Worm (Caenorhabditis elegans) whole organism, L3 larva: Measurements from ENCODE around the gene lpd-7.
A peak's percentile ranks its signal among the peaks of the same experiment; 100 is the strongest.

Experiments
- R02D3.7 ChIP-seq: fragments of 150-350 bp; optimal IDR thresholded peaks from 2 replicates; lab custom pipeline; 2014; ENCODE audit warnings: missing biosample characterization, missing genetic modification characterization
- ZK546.5 ChIP-seq: sonication (generic microtip); optimal IDR thresholded peaks from 2 replicates; lab custom pipeline; 2017; ENCODE audit warnings: missing biosample characterization, missing genetic modification characterization
- aly-2 ChIP-seq: fragments of 150-350 bp; optimal IDR thresholded peaks from 2 replicates; lab custom pipeline; 2014; ENCODE audit warnings: missing biosample characterization, missing genetic modification characterization
- ama-1 ChIP-seq: fragments of 150-350 bp; optimal IDR thresholded peaks from 2 replicates; lab custom pipeline; 2018
- ceh-82 ChIP-seq: fragments of 150-350 bp; optimal IDR thresholded peaks from 2 replicates; lab custom pipeline; 2014; ENCODE audit warnings: missing biosample characterization, missing genetic modification characterization
- daf-12 ChIP-seq: fragments of 150-350 bp; optimal IDR thresholded peaks from 2 replicates; lab custom pipeline; 2014; ENCODE audit warnings: missing biosample characterization, missing genetic modification reagents, missing genetic modification characterization
- egl-27 ChIP-seq: sonication (generic microtip); optimal IDR thresholded peaks from 4 replicates; lab custom pipeline; 2017; ENCODE audit warnings: missing biosample characterization, missing genetic modification reagents, missing genetic modification characterization
- egl-5 ChIP-seq: fragments of 150-350 bp; optimal IDR thresholded peaks from 2 replicates; lab custom pipeline; 2017; ENCODE audit warnings: missing biosample characterization, missing genetic modification reagents, missing genetic modification characterization, inconsistent platforms
- elt-1 ChIP-seq: fragments of 150-350 bp; optimal IDR thresholded peaks from 2 replicates; lab custom pipeline; 2014; ENCODE audit warnings: missing biosample characterization, missing genetic modification characterization
- elt-2 ChIP-seq: sonication (generic microtip); optimal IDR thresholded peaks from 2 replicates; lab custom pipeline; 2016; ENCODE audit warnings: missing genetic modification reagents, mild to moderate bottlenecking, missing genetic modification characterization, missing compliant biosample characterization
- eor-1 ChIP-seq, 2 experiments: fragments of 150-350 bp; optimal IDR thresholded peaks; 2 replicates each; lab custom pipeline; 2014 to 2018; ENCODE audit warnings: missing biosample characterization in 2 of 2, missing genetic modification characterization in 2 of 2
- fkh-10 ChIP-seq: sonication (generic microtip); optimal IDR thresholded peaks from 2 replicates; lab custom pipeline; 2017; ENCODE audit warnings: missing biosample characterization, missing genetic modification reagents, missing genetic modification characterization
- fkh-2 ChIP-seq: fragments of 150-350 bp; optimal IDR thresholded peaks from 2 replicates; lab custom pipeline; 2014; ENCODE audit warnings: missing biosample characterization, missing genetic modification reagents, missing genetic modification characterization
- fos-1 ChIP-seq: fragments of 150-350 bp; optimal IDR thresholded peaks from 2 replicates; lab custom pipeline; 2014; ENCODE audit warnings: missing biosample characterization, missing genetic modification characterization
- hmg-11 ChIP-seq: sonication (generic microtip); optimal IDR thresholded peaks from 2 replicates; lab custom pipeline; 2016; ENCODE audit warnings: missing genetic modification characterization, missing compliant biosample characterization
- jun-1 ChIP-seq: fragments of 150-350 bp; optimal IDR thresholded peaks from 2 replicates; lab custom pipeline; 2014; ENCODE audit warnings: missing biosample characterization, missing genetic modification reagents, missing genetic modification characterization
- lin-15B ChIP-seq: fragments of 150-350 bp; optimal IDR thresholded peaks from 2 replicates; lab custom pipeline; 2014; ENCODE audit warnings: missing biosample characterization, missing genetic modification characterization
- lin-39 ChIP-seq: fragments of 150-350 bp; optimal IDR thresholded peaks from 2 replicates; lab custom pipeline; 2018; ENCODE audit warnings: missing biosample characterization, missing genetic modification reagents, missing genetic modification characterization
- lsy-12 ChIP-seq: sonication (generic microtip); optimal IDR thresholded peaks from 2 replicates; lab custom pipeline; 2016; ENCODE audit warnings: mild to moderate bottlenecking, missing genetic modification characterization, missing compliant biosample characterization
- mdl-1 ChIP-seq: fragments of 150-350 bp; optimal IDR thresholded peaks from 2 replicates; lab custom pipeline; 2014; ENCODE audit warnings: missing biosample characterization, missing genetic modification characterization
- mml-1 ChIP-seq: fragments of 150-350 bp; sonication (generic microtip); optimal IDR thresholded peaks from 3 replicates; lab custom pipeline; 2014; ENCODE audit warnings: missing biosample characterization, missing genetic modification characterization
- nfya-1 ChIP-seq: sonication (generic microtip); optimal IDR thresholded peaks from 2 replicates; lab custom pipeline; 2017; ENCODE audit warnings: missing genetic modification characterization, mild to moderate bottlenecking, missing compliant biosample characterization, antibody characterized with exemption, moderate library complexity; ENCODE audit not compliant: insufficient read depth
- nhr-11 ChIP-seq: fragments of 150-350 bp; optimal IDR thresholded peaks from 2 replicates; lab custom pipeline; 2014; ENCODE audit warnings: missing biosample characterization, missing genetic modification characterization
- nhr-12 ChIP-seq: fragments of 150-350 bp; optimal IDR thresholded peaks from 2 replicates; lab custom pipeline; 2014; ENCODE audit warnings: missing biosample characterization, missing genetic modification characterization
- nhr-23 ChIP-seq: fragments of 150-350 bp; optimal IDR thresholded peaks from 2 replicates; lab custom pipeline; 2014; ENCODE audit warnings: missing biosample characterization, missing genetic modification reagents, missing genetic modification characterization
- nhr-237 ChIP-seq: fragments of 150-350 bp; optimal IDR thresholded peaks from 2 replicates; lab custom pipeline; 2014; ENCODE audit warnings: missing biosample characterization, missing genetic modification characterization
- nhr-25 ChIP-seq: sonication (generic microtip); optimal IDR thresholded peaks from 2 replicates; lab custom pipeline; 2017; ENCODE audit warnings: missing biosample characterization, missing genetic modification characterization
- nhr-28 ChIP-seq: fragments of 150-350 bp; optimal IDR thresholded peaks from 2 replicates; lab custom pipeline; 2014; ENCODE audit warnings: missing biosample characterization, missing genetic modification characterization
- nhr-43 ChIP-seq: sonication (generic microtip); optimal IDR thresholded peaks from 2 replicates; lab custom pipeline; 2016; ENCODE audit warnings: mild to moderate bottlenecking, missing genetic modification characterization, missing compliant biosample characterization; ENCODE audit not compliant: poor library complexity, severe bottlenecking
- nhr-76 ChIP-seq: fragments of 150-350 bp; sonication (generic microtip); optimal IDR thresholded peaks from 5 replicates; lab custom pipeline; 2014; ENCODE audit warnings: missing biosample characterization, missing genetic modification characterization
- nhr-77 ChIP-seq: fragments of 150-350 bp; optimal IDR thresholded peaks from 2 replicates; lab custom pipeline; 2014; ENCODE audit warnings: missing biosample characterization, missing genetic modification characterization
- pha-4 ChIP-seq: fragments of 150-350 bp; optimal IDR thresholded peaks from 2 replicates; lab custom pipeline; 2014; ENCODE audit warnings: missing biosample characterization, missing genetic modification reagents, missing genetic modification characterization
- pqm-1 ChIP-seq: fragments of 150-350 bp; optimal IDR thresholded peaks from 2 replicates; lab custom pipeline; 2017; ENCODE audit warnings: missing biosample characterization, missing genetic modification characterization, inconsistent platforms
- sea-2 ChIP-seq: fragments of 150-350 bp; sonication (generic microtip); optimal IDR thresholded peaks from 4 replicates; lab custom pipeline; 2014; ENCODE audit warnings: missing biosample characterization, missing genetic modification reagents, missing genetic modification characterization
- skn-1 ChIP-seq: fragments of 150-350 bp; optimal IDR thresholded peaks from 2 replicates; lab custom pipeline; 2014; ENCODE audit warnings: missing biosample characterization, missing genetic modification characterization
- snpc-4 ChIP-seq: fragments of 150-350 bp; optimal IDR thresholded peaks from 2 replicates; lab custom pipeline; 2014; ENCODE audit warnings: missing biosample characterization, missing genetic modification characterization
- unc-39 ChIP-seq: sonication (generic microtip); optimal IDR thresholded peaks from 4 replicates; lab custom pipeline; 2017; ENCODE audit warnings: missing biosample characterization, missing genetic modification characterization
- unc-62 ChIP-seq: fragments of 150-350 bp; sonication (generic microtip); optimal IDR thresholded peaks from 4 replicates; lab custom pipeline; 2014; ENCODE audit warnings: missing biosample characterization, missing genetic modification reagents, missing genetic modification characterization
- zag-1 ChIP-seq: fragments of 150-350 bp; optimal IDR thresholded peaks from 2 replicates; lab custom pipeline; 2014; ENCODE audit warnings: missing biosample characterization, missing genetic modification characterization
- ztf-11 ChIP-seq: fragments of 150-350 bp; optimal IDR thresholded peaks from 2 replicates; lab custom pipeline; 2014; ENCODE audit warnings: missing biosample characterization, missing genetic modification characterization
- ztf-4 ChIP-seq: fragments of 150-350 bp; optimal IDR thresholded peaks from 2 replicates; lab custom pipeline; 2014; ENCODE audit warnings: missing biosample characterization, missing genetic modification characterization

The lpd-7 gene

DNA sequence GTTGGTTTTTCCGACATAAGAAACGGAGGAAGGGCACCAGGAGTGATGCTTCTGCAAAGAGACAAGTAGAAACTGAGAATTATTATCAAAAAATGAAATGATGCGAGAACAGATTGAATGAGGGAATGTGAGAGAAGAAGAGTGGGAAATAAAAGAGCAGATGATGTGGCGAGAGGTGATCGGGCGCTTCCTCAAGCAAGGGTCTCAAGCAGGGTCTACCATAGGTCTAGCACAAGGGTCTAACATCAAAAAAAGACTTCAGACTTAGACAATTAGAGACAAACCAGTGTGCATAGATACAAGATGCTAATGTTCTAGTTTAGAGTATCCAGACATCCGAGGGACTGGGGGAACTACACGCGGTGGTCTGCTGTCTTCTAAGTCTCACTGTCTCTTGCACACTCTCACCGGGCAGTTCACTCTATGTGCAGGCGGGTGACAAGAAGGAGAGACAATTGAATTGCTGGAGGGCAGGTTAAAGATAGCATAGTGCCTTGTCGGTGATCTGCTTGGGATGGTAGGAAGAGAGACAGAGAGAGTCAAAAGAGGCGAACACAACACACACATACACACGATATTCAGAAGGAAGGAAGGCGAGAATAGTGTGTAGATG, 3.0 kb upstream of the lpd-7 start, which contains the start of gene R13A5.7 (continued):
- TF ChIP-seq eor-1 (tag; optimal IDR thresholded peaks at IDR 0.05; lab: Kevin White, UChicago) (no peak), egl-27 (peak; percentile 67), ama-1 (no peak), pha-4 (tag; lab: Kevin White, UChicago) (peak; percentile 88)

DNA sequence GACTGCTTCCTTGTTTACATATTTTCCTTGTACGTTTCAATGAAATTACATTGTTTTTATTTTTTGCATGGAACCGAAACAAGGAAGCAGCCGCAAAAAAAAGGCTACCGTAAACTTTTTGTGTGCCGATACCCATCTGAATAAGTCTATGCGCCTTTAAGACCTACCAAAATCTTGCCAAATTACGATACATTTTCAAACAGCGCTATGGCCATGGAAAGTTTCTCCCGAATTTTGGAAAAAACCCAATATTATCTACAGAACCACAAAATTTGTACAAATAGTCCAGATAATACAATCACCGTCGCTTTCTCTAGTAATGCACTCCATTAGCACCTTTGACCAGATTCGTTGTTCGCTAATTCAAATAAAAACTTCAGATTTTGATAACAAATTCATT, 1.4 kb upstream of the lpd-7 start:
- no peak for TF ChIP-seq nhr-76 (tag; lab: Kevin White, UChicago)
- TF ChIP-seq fkh-2 (tag; lab: Kevin White, UChicago) = no peak
- TF ChIP-seq nhr-23 (tag; lab: Kevin White, UChicago) = no peak
- no peak for TF ChIP-seq ztf-4 (tag; lab: Kevin White, UChicago)
- TF ChIP-seq nhr-77 (tag; lab: Kevin White, UChicago) = peak; percentile 7
- TF ChIP-seq lin-15B (tag; lab: Kevin White, UChicago) = no peak
- TF ChIP-seq jun-1 (tag; lab: Kevin White, UChicago) = no peak

DNA sequence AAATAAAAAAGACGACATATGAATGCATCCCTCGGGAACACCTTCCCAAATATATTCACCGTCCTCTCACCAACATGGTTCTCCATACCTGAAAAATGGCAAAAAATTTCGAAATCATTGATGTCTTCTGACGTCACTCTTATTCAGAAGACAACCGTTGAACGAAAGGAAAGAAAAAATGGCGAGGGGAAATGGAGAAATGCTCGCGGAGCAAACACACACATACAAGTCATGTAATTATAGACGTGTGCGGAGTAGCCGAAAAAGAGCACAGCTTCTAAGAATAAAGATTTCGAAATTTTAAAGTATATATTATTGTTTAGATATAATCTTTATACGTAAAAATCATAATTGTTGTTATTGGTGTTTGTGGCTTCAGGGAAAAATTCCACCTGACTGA, 6.2 kb downstream of the lpd-7 start, which contains the start of gene mfsd-6:
Gene mfsd-6, minus strand, starts transcription at position 88 of the 400 bp plus-strand sequence.
- TF ChIP-seq nfya-1 (peak; percentile 8), skn-1 (tag; lab: Kevin White, UChicago) (no peak), nhr-11 (tag; lab: Kevin White, UChicago) (no peak)

DNA sequence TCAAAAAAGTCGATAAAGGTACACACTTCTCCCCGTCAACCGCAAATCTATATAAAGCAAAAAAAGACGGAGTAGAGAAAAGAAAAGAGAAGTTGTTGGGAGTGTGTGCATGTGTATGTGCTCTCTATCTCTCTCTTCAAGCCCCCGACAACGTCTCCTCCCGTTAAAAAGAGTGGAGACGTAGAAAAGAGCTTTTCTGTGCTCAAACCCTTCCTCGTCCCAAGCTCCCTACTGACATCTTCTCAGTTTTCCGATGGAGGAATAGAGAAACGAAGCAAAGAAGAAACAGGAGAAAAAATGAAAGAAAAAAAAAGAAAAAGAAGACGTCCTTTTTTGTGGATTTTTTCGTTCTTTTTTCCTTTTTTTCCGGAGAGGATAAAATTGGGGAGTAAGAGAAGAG, 7.4 kb downstream of the lpd-7 start:
- no peak for TF ChIP-seq unc-62 (GFP tag; lab: Kevin White, UChicago)
- TF ChIP-seq egl-5 = no peak
- TF ChIP-seq pha-4 (tag; lab: Kevin White, UChicago) = no peak
- TF ChIP-seq mml-1 (tag; lab: Kevin White, UChicago) = no peak
- TF ChIP-seq nhr-237 (tag; lab: Kevin White, UChicago) = no peak
- TF ChIP-seq elt-1 (tag; lab: Kevin White, UChicago) = no peak
- peak; percentile 63 for TF ChIP-seq hmg-11 (tag; lab: Kevin White, UChicago)
- peak; percentile 63 for TF ChIP-seq lin-39
- no peak for TF ChIP-seq ZK546.5 (tag; lab: Kevin White, UChicago)
- TF ChIP-seq nhr-76 (tag; lab: Kevin White, UChicago) = no peak
- no peak for TF ChIP-seq pqm-1
- TF ChIP-seq mdl-1 (tag; lab: Kevin White, UChicago) = no peak
- TF ChIP-seq nhr-12 (tag; lab: Kevin White, UChicago) = no peak
- no peak for TF ChIP-seq ztf-11 (tag; lab: Kevin White, UChicago)
- TF ChIP-seq nhr-23 (tag; lab: Kevin White, UChicago) = no peak
- no peak for TF ChIP-seq ztf-4 (tag; lab: Kevin White, UChicago)
- TF ChIP-seq fkh-10 (GFP tag; lab: Kevin White, UChicago) = peak; percentile 85
- peak; percentile 17 for TF ChIP-seq snpc-4 (tag; lab: Kevin White, UChicago)
- no peak for TF ChIP-seq eor-1 (tag; optimal IDR thresholded peaks at IDR 0.05; lab: Kevin White, UChicago)
- TF ChIP-seq unc-39 (tag; lab: Kevin White, UChicago) = no peak
- TF ChIP-seq aly-2 (tag; lab: Kevin White, UChicago) = no peak
- TF ChIP-seq nhr-43 = no peak
- no peak for TF ChIP-seq nhr-25 (tag; lab: Kevin White, UChicago)
- no peak for TF ChIP-seq zag-1 (tag; lab: Kevin White, UChicago)
- no peak for TF ChIP-seq nhr-77 (tag; lab: Kevin White, UChicago)
- no peak for TF ChIP-seq R02D3.7 (tag; lab: Kevin White, UChicago)
- no peak for TF ChIP-seq nhr-28
- no peak for TF ChIP-seq lin-15B (tag; lab: Kevin White, UChicago)
- no peak for TF ChIP-seq fos-1
- TF ChIP-seq nhr-11 (tag; lab: Kevin White, UChicago) = no peak
- peak; percentile 69 for TF ChIP-seq nfya-1

DNA sequence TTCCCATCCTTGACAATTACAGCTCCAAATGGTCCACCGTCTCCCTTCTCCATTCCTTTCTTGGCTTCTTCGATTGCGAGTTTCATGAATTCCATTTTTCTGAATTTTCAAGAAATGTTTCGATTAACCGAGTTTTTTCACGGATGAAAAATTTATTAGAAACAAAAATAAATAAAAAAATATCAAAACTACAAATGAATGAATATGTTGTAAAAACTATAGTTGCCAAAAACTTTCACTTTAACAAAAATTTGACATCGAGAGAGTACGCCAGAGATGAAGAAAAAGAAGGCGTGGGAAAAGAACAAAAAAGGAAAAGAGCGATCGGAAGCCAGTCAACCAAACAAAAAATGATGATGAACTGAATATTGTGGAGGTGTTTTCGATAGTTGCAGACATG, 9.7 kb downstream of the lpd-7 start, which contains the start of gene R13A5.10:
Gene R13A5.10, minus strand, starts transcription at position 101 of the 400 bp plus-strand sequence.
- TF ChIP-seq lsy-12 (tag; lab: Kevin White, UChicago) (no peak), mdl-1 (tag; lab: Kevin White, UChicago) (no peak), mml-1 (tag; lab: Kevin White, UChicago) (no peak), ZK546.5 (tag; lab: Kevin White, UChicago) (no peak), lin-15B (tag; lab: Kevin White, UChicago) (no peak), nhr-12 (tag; lab: Kevin White, UChicago) (no peak), nhr-43 (no peak), elt-2 (tag; lab: Kevin White, UChicago) (no peak), ceh-82 (no peak), sea-2 (GFP tag; lab: Kevin White, UChicago) (no peak), lin-39 (no peak), daf-12 (tag; lab: Kevin White, UChicago) (no peak), nhr-76 (tag; lab: Kevin White, UChicago) (no peak), nhr-77 (tag; lab: Kevin White, UChicago) (no peak), nhr-28 (no peak), ztf-11 (tag; lab: Kevin White, UChicago) (no peak), nhr-11 (tag; lab: Kevin White, UChicago) (no peak), unc-62 (GFP tag; lab: Kevin White, UChicago) (no peak)
